Fruit fly (Drosophila melanogaster) whole organism, prepupa: ENCODE data around the gene CG43093.

Source experiments
- Blimp-1 ChIP-seq: fragments of 200-800 bp; sonication (Bioruptor generic); optimal IDR thresholded peaks from 3 replicates; lab custom pipeline; 2017; ENCODE audit warnings: missing biosample characterization, missing genetic modification characterization, mild to moderate bottlenecking, moderate library complexity, missing genetic modification reagents
- CG10631 ChIP-seq: fragments of 200-800 bp; sonication (Bioruptor generic); optimal IDR thresholded peaks from 2 replicates; lab custom pipeline; 2016; ENCODE audit warnings: missing biosample characterization, missing genetic modification characterization
- CG10669 ChIP-seq: fragments of 200-800 bp; sonication (Bioruptor generic); optimal IDR thresholded peaks from 3 replicates; lab custom pipeline; 2018; ENCODE audit warnings: missing biosample characterization, mild to moderate bottlenecking, missing genetic modification characterization, moderate library complexity
- CG11294 ChIP-seq: fragments of 200-800 bp; sonication (Bioruptor generic); IDR thresholded peaks from 2 replicates; pipeline ENCODE4 v1.3.6; 2022; ENCODE audit warnings: missing biosample characterization, missing genetic modification characterization
- CG11762 ChIP-seq: fragments of 200-800 bp; sonication (Bioruptor generic); optimal IDR thresholded peaks from 3 replicates; lab custom pipeline; 2016; ENCODE audit warnings: missing biosample characterization, missing genetic modification characterization; ENCODE audit not compliant: insufficient read depth
- CG11902 ChIP-seq: fragments of 200-800 bp; sonication (Bioruptor generic); optimal IDR thresholded peaks from 3 replicates; lab custom pipeline; 2016; ENCODE audit warnings: missing biosample characterization, missing genetic modification characterization
- CG15336 ChIP-seq: fragments of 200-800 bp; sonication (Bioruptor generic); IDR thresholded peaks from 2 replicates; pipeline ENCODE4 v1.3.6; 2022; ENCODE audit warnings: missing biosample characterization, missing genetic modification characterization
- CG1621 ChIP-seq: fragments of 200-800 bp; sonication (Bioruptor generic); optimal IDR thresholded peaks from 3 replicates; lab custom pipeline; 2018; ENCODE audit warnings: missing biosample characterization, mild to moderate bottlenecking, missing genetic modification characterization
- CG16779 ChIP-seq: fragments of 200-800 bp; sonication (Bioruptor generic); optimal IDR thresholded peaks from 3 replicates; lab custom pipeline; 2017; ENCODE audit warnings: missing biosample characterization, mild to moderate bottlenecking, missing genetic modification characterization
- CG3032 ChIP-seq: fragments of 200-800 bp; optimal IDR thresholded peaks from 2 replicates; lab custom pipeline; 2019; ENCODE audit warnings: missing biosample characterization, mild to moderate bottlenecking, missing genetic modification characterization, moderate library complexity
- CG31627 ChIP-seq: fragments of 200-800 bp; sonication (Bioruptor generic); optimal IDR thresholded peaks from 3 replicates; lab custom pipeline; 2016; ENCODE audit warnings: missing biosample characterization, missing genetic modification characterization
- CG34406 ChIP-seq: fragments of 200-800 bp; sonication (Bioruptor generic); optimal IDR thresholded peaks from 3 replicates; lab custom pipeline; 2016; ENCODE audit warnings: missing biosample characterization, missing genetic modification characterization
- CG4318 ChIP-seq: fragments of 200-800 bp; sonication (Bioruptor generic); optimal IDR thresholded peaks from 3 replicates; lab custom pipeline; 2017; ENCODE audit warnings: missing biosample characterization, mild to moderate bottlenecking, missing genetic modification characterization
- CG6163 ChIP-seq: fragments of 200-800 bp; sonication (Bioruptor generic); IDR thresholded peaks from 3 replicates; pipeline ENCODE4 v1.3.6; 2022; ENCODE audit warnings: missing biosample characterization, missing genetic modification characterization
- CG6276 ChIP-seq: fragments of 200-800 bp; sonication (Bioruptor generic); optimal IDR thresholded peaks from 2 replicates; lab custom pipeline; 2017; ENCODE audit warnings: missing biosample characterization, mild to moderate bottlenecking, missing genetic modification characterization
- CG6792 ChIP-seq: fragments of 200-800 bp; sonication (Bioruptor generic); optimal IDR thresholded peaks from 3 replicates; lab custom pipeline; 2016; ENCODE audit warnings: missing biosample characterization, missing genetic modification characterization
- CG6808 ChIP-seq: fragments of 200-800 bp; sonication (Bioruptor generic); optimal IDR thresholded peaks from 3 replicates; lab custom pipeline; 2017; ENCODE audit warnings: missing biosample characterization, missing genetic modification characterization, mild to moderate bottlenecking, moderate library complexity, missing genetic modification reagents
- CG7368 ChIP-seq: fragments of 200-800 bp; sonication (Bioruptor generic); optimal IDR thresholded peaks from 3 replicates; lab custom pipeline; 2016; ENCODE audit warnings: missing biosample characterization, missing genetic modification characterization
- CG8119 ChIP-seq: fragments of 200-800 bp; sonication (Bioruptor generic); IDR thresholded peaks from 3 replicates; pipeline ENCODE4 v1.3.6; 2022; ENCODE audit warnings: missing biosample characterization, missing genetic modification characterization
- CG8319 ChIP-seq: fragments of 200-800 bp; sonication (Bioruptor generic); optimal IDR thresholded peaks from 3 replicates; lab custom pipeline; 2016; ENCODE audit warnings: missing biosample characterization, missing genetic modification characterization
- CG8632 ChIP-seq: fragments of 200-800 bp; sonication (Bioruptor generic); optimal IDR thresholded peaks from 3 replicates; lab custom pipeline; 2016; ENCODE audit warnings: missing biosample characterization, missing genetic modification characterization
- Eip75B ChIP-seq: fragments of 200-800 bp; sonication (Bioruptor generic); optimal IDR thresholded peaks from 3 replicates; lab custom pipeline; 2016; ENCODE audit warnings: missing biosample characterization, missing genetic modification characterization
- Eip78C ChIP-seq: fragments of 200-800 bp; sonication (Bioruptor generic); peaks from one replicate; lab custom pipeline; 2016; ENCODE audit warnings: missing biosample characterization, missing genetic modification characterization
- Eip93F ChIP-seq: fragments of 200-800 bp; sonication (Bioruptor generic); optimal IDR thresholded peaks from 2 replicates; lab custom pipeline; 2016; ENCODE audit warnings: missing biosample characterization, mild to moderate bottlenecking, missing genetic modification characterization
- Ets21C ChIP-seq: fragments of 200-800 bp; sonication (Bioruptor generic); optimal IDR thresholded peaks from 3 replicates; lab custom pipeline; 2016; ENCODE audit warnings: missing biosample characterization, missing genetic modification characterization
- Gug ChIP-seq: fragments of 200-800 bp; sonication (Bioruptor generic); IDR thresholded peaks from 2 replicates; pipeline ENCODE4 v1.3.6; 2022; ENCODE audit warnings: missing biosample characterization, missing genetic modification characterization
- Hr38 ChIP-seq: sonication (Bioruptor generic); optimal IDR thresholded peaks from 2 replicates; lab custom pipeline; 2016; ENCODE audit warnings: missing biosample characterization, missing genetic modification characterization
- Hr39 ChIP-seq: fragments of 200-800 bp; sonication (Bioruptor generic); optimal IDR thresholded peaks from 2 replicates; lab custom pipeline; 2016; ENCODE audit warnings: missing biosample characterization, missing genetic modification characterization
- Lpt ChIP-seq: fragments of 200-800 bp; sonication (Bioruptor generic); optimal IDR thresholded peaks from 3 replicates; lab custom pipeline; 2016; ENCODE audit warnings: missing biosample characterization, missing genetic modification characterization
- Smox ChIP-seq: fragments of 200-800 bp; sonication (Bioruptor generic); optimal IDR thresholded peaks from 3 replicates; lab custom pipeline; 2016; ENCODE audit warnings: missing biosample characterization, missing genetic modification characterization
- Sox102F ChIP-seq: fragments of 200-800 bp; sonication (Bioruptor generic); optimal IDR thresholded peaks from 2 replicates; lab custom pipeline; 2016; ENCODE audit warnings: missing biosample characterization, mild to moderate bottlenecking, missing genetic modification characterization
- Sox14 ChIP-seq: fragments of 200-800 bp; sonication (Bioruptor generic); optimal IDR thresholded peaks from 3 replicates; lab custom pipeline; 2016; ENCODE audit warnings: missing biosample characterization, missing genetic modification characterization
- Sox15 ChIP-seq: fragments of 200-800 bp; sonication (Bioruptor generic); optimal IDR thresholded peaks from 3 replicates; lab custom pipeline; 2016; ENCODE audit warnings: missing biosample characterization, missing genetic modification characterization
- achi ChIP-seq: fragments of 200-800 bp; sonication (Bioruptor generic); optimal IDR thresholded peaks from 3 replicates; lab custom pipeline; 2016; ENCODE audit warnings: missing biosample characterization, missing genetic modification characterization
- acj6 ChIP-seq: fragments of 200-800 bp; sonication (Bioruptor generic); optimal IDR thresholded peaks from 3 replicates; lab custom pipeline; 2016; ENCODE audit warnings: missing biosample characterization, missing genetic modification characterization
- cyc ChIP-seq: fragments of 200-800 bp; sonication (Bioruptor generic); optimal IDR thresholded peaks from 3 replicates; lab custom pipeline; 2016; ENCODE audit warnings: missing biosample characterization, missing genetic modification characterization
- dsx ChIP-seq: fragments of 200-800 bp; optimal IDR thresholded peaks from 3 replicates; lab custom pipeline; 2019; ENCODE audit warnings: missing biosample characterization, mild to moderate bottlenecking, missing genetic modification characterization, moderate library complexity; ENCODE audit not compliant: poor library complexity, severe bottlenecking
- eg ChIP-seq: fragments of 200-800 bp; sonication (Bioruptor generic); IDR thresholded peaks from 3 replicates; pipeline ENCODE4 v1.3.6; 2022; ENCODE audit warnings: missing biosample characterization, missing genetic modification characterization
- esn ChIP-seq: fragments of 200-800 bp; sonication (Bioruptor generic); optimal IDR thresholded peaks from 2 replicates; lab custom pipeline; 2016; ENCODE audit warnings: missing biosample characterization, mild to moderate bottlenecking, missing genetic modification characterization, moderate library complexity
- fd59A ChIP-seq: fragments of 200-800 bp; sonication (Bioruptor generic); optimal IDR thresholded peaks from 2 replicates; lab custom pipeline; 2017; ENCODE audit warnings: missing biosample characterization, mild to moderate bottlenecking, missing genetic modification characterization, missing genetic modification reagents
- fkh ChIP-seq: fragments of 200-800 bp; sonication (Bioruptor generic); optimal IDR thresholded peaks from 3 replicates; lab custom pipeline; 2017; ENCODE audit warnings: missing biosample characterization, mild to moderate bottlenecking, missing genetic modification characterization, moderate library complexity
- lz ChIP-seq: fragments of 200-800 bp; sonication (Bioruptor generic); optimal IDR thresholded peaks from 3 replicates; lab custom pipeline; 2016; ENCODE audit warnings: missing biosample characterization, missing genetic modification characterization
- net ChIP-seq: fragments of 200-800 bp; sonication (Bioruptor generic); optimal IDR thresholded peaks from 3 replicates; lab custom pipeline; 2016; ENCODE audit warnings: missing biosample characterization, missing genetic modification characterization
- spab ChIP-seq: fragments of 200-800 bp; sonication (Bioruptor generic); optimal IDR thresholded peaks from 2 replicates; lab custom pipeline; 2017; ENCODE audit warnings: missing biosample characterization, mild to moderate bottlenecking, missing genetic modification characterization, missing genetic modification reagents
- svp ChIP-seq: fragments of 200-800 bp; sonication (Bioruptor generic); peaks from one replicate; lab custom pipeline; 2016; ENCODE audit warnings: missing biosample characterization, missing genetic modification characterization
- topi ChIP-seq: fragments of 200-800 bp; sonication (Bioruptor generic); optimal IDR thresholded peaks from 3 replicates; lab custom pipeline; 2016; ENCODE audit warnings: missing biosample characterization, missing genetic modification characterization
- vri ChIP-seq: fragments of 200-800 bp; sonication (Bioruptor generic); optimal IDR thresholded peaks from 3 replicates; lab custom pipeline; 2016; ENCODE audit warnings: missing biosample characterization, mild to moderate bottlenecking, missing genetic modification characterization

CG43093 gene

DNA sequence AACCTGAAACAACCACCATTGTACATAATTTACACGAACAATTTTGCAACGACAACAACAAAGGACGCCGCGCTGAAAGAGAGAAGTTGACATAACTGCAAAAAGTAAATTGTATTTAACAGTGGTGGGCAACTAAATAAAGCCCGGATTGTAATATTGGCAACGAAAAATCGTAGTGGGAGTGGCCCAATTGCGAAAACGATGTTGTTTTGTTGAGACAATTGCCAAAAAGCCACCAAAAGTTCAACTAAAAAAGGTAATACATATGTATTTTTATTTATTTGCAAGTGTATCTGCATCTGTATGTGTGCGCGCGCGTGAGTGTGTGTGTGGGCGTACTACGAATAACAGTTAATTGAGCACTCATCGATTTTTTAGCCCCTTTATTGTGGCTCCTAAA is 19.0 kb downstream of the CG43093 start (continued):
- TF ChIP-seq CG1621 (tag; lab: Kevin White, UChicago) (no peak), CG4318 (no peak), acj6 (peak; percentile 40), CG16779 (tag; lab: Kevin White, UChicago) (no peak), dsx (GFP tag; lab: Kevin White, UChicago) (no peak), Hr39 (peak; percentile 29), Eip75B (GFP tag; lab: Kevin White, UChicago) (no peak), CG6792 (GFP tag; lab: Kevin White, UChicago) (peak; percentile 29), CG6276 (GFP tag; lab: Kevin White, UChicago) (no peak), CG8119 (GFP tag; lab: Robert Waterston, UW) (peak; percentile 53; the same call in 2 of the 3 replicates), vri (GFP tag; lab: Kevin White, UChicago) (peak; percentile 39), net (GFP tag; lab: Kevin White, UChicago) (no peak), CG31627 (peak; percentile 24), Smox (GFP tag; lab: Kevin White, UChicago) (peak; percentile 6), Lpt (GFP tag; lab: Kevin White, UChicago) (no peak), CG15336 (peak; percentile 64; the same call in 1 of the 2 replicates), esn (GFP tag; lab: Kevin White, UChicago) (no peak), eg (GFP tag; lab: Robert Waterston, UW) (peak; percentile 62; the same call in 2 of the 3 replicates), CG8632 (GFP tag; lab: Kevin White, UChicago) (no peak), Sox15 (GFP tag; lab: Kevin White, UChicago) (no peak), CG8319 (GFP tag; lab: Kevin White, UChicago) (peak; percentile 6), Blimp-1 (GFP tag; lab: Kevin White, UChicago) (no peak), CG7368 (GFP tag; lab: Kevin White, UChicago) (peak; percentile 42), CG34406 (GFP tag; lab: Kevin White, UChicago) (peak; percentile 2), CG3032 (tag; lab: Kevin White, UChicago) (no peak), Eip93F (GFP tag; lab: Kevin White, UChicago) (no peak), spab (GFP tag; lab: Kevin White, UChicago) (no peak), Sox102F (GFP tag; lab: Kevin White, UChicago) (peak; percentile 26), Ets21C (GFP tag; lab: Kevin White, UChicago) (peak; percentile 15), CG10669 (GFP tag; lab: Kevin White, UChicago) (peak; percentile 27), topi (GFP tag; lab: Kevin White, UChicago) (peak; percentile 9), CG6163 (GFP tag; lab: Robert Waterston, UW) (peak; percentile 57)

dm6 chr3R:22750534-22750947 is 19.6 kb downstream of the CG43093 start, which contains the start of the genes rumi, CG7029 and Usp12-46:
Gene rumi, minus strand, starts transcription at chr3R:22750597.
Gene CG7029, plus strand, starts transcription at chr3R:22750901.
Gene Usp12-46, plus strand, starts transcription at chr3R:22750901.
- peak; percentile 79 for TF ChIP-seq CG8319 (GFP tag; lab: Kevin White, UChicago)
- no peak for TF ChIP-seq vri (GFP tag; lab: Kevin White, UChicago)
- peak; percentile 77 for TF ChIP-seq achi (GFP tag; lab: Kevin White, UChicago)
- peak; percentile 78 for TF ChIP-seq CG11902 (GFP tag; lab: Kevin White, UChicago)
- TF ChIP-seq CG6808 (GFP tag; lab: Kevin White, UChicago): peak; percentile 22
- peak; percentile 92 for TF ChIP-seq CG31627
- peak; percentile 11 for TF ChIP-seq Hr38 (GFP tag; lab: Kevin White, UChicago)
- TF ChIP-seq CG15336: peak; percentile 36; the same call in 1 of the 2 replicates
- no peak for TF ChIP-seq CG10631 (GFP tag; lab: Kevin White, UChicago)
- TF ChIP-seq Lpt (GFP tag; lab: Kevin White, UChicago): peak; percentile 68
- TF ChIP-seq CG34406 (GFP tag; lab: Kevin White, UChicago): no peak
- TF ChIP-seq esn (GFP tag; lab: Kevin White, UChicago): peak; percentile 88
- peak; percentile 88 for TF ChIP-seq lz (GFP tag; lab: Kevin White, UChicago)
- peak; percentile 52 for TF ChIP-seq fd59A (GFP tag; lab: Kevin White, UChicago)
- peak; percentile 59 for TF ChIP-seq dsx (GFP tag; lab: Kevin White, UChicago)
- TF ChIP-seq topi (GFP tag; lab: Kevin White, UChicago): peak; percentile 84
- TF ChIP-seq CG7368 (GFP tag; lab: Kevin White, UChicago): no peak
- peak; percentile 91 for TF ChIP-seq CG6163 (GFP tag; lab: Robert Waterston, UW)
- TF ChIP-seq Eip78C (GFP tag; lab: Kevin White, UChicago): peak; percentile 92
- peak; percentile 78 for TF ChIP-seq CG11762 (GFP tag; lab: Kevin White, UChicago)
- peak; percentile 93 for TF ChIP-seq Hr39
- TF ChIP-seq cyc (GFP tag; lab: Kevin White, UChicago): peak; percentile 89
- TF ChIP-seq eg (GFP tag; lab: Robert Waterston, UW): peak; percentile 87
- peak; percentile 87 for TF ChIP-seq Sox15 (GFP tag; lab: Kevin White, UChicago)
- no peak for TF ChIP-seq fkh (GFP tag; lab: Kevin White, UChicago)
- peak; percentile 94 for TF ChIP-seq svp (GFP tag; lab: Kevin White, UChicago)
- TF ChIP-seq CG8119 (GFP tag; lab: Robert Waterston, UW): peak; percentile 65; the same call in 2 of the 3 replicates
- peak; percentile 53; the same call in 1 of the 2 replicates for TF ChIP-seq CG11294
- no peak for TF ChIP-seq net (GFP tag; lab: Kevin White, UChicago)
- peak; percentile 72 for TF ChIP-seq Gug (GFP tag; lab: Robert Waterston, UW)
- peak; percentile 87 for TF ChIP-seq Sox14 (GFP tag; lab: Kevin White, UChicago)
